Fruit fly (Drosophila melanogaster) whole organism, pupa: Measurements from ENCODE around the gene firl.
A peak's percentile ranks its signal among the peaks of the same experiment; 100 is the strongest.

Experiments used
- CG10348 ChIP-seq: fragments of 200-800 bp; sonication (Bioruptor generic); IDR thresholded peaks from 2 replicates; pipeline ENCODE4 v1.3.6; 2022; ENCODE audit warnings: missing biosample characterization, missing genetic modification characterization
- Pif1A ChIP-seq: fragments of 200-800 bp; sonication (Bioruptor generic); optimal IDR thresholded peaks from 3 replicates; lab custom pipeline; 2016; ENCODE audit warnings: missing biosample characterization, missing genetic modification characterization

- TF ChIP-seq Pif1A (GFP tag; lab: Kevin White, UChicago) (peak; percentile 89), CG10348 (GFP tag; lab: Robert Waterston, UW) (peak; percentile 74)
These were observed 740 bp downstream of the firl start for dm6 chr2L:12065683-12066386.
